Worm (Caenorhabditis elegans): ENCODE results near the gene C06E1.7.

ce11 chrIII:8636803-8637202, 43.3 kb upstream of the C06E1.7 start:
- TF ChIP-seq skn-1 (tag; optimal IDR thresholded peaks at IDR 0.05) = no peak
- TF ChIP-seq egl-27 (tag; optimal IDR thresholded peaks at IDR 0.05) = no peak
- TF ChIP-seq fos-1 (tag; optimal IDR thresholded peaks at IDR 0.05) = no peak
- TF ChIP-seq ztf-11 (tag; optimal IDR thresholded peaks at IDR 0.05) = no peak
- TF ChIP-seq nhr-28 (tag; optimal IDR thresholded peaks at IDR 0.05) = no peak
- no peak for TF ChIP-seq swsn-7 (tag; optimal IDR thresholded peaks at IDR 0.05)
- no peak for TF ChIP-seq lin-13 (GFP tag; optimal IDR thresholded peaks at IDR 0.05)
